Fruit fly (Drosophila melanogaster) whole organism, embryonic: Measurements from ENCODE around the gene CG17118.
A peak's percentile ranks its signal among the peaks of the same experiment; 100 is the strongest.

ENCODE experiments used
- Antp ChIP-seq: fragments of 200-800 bp; sonication (Bioruptor generic); optimal IDR thresholded peaks from 3 replicates; lab custom pipeline; 2016; ENCODE audit warnings: missing biosample characterization, missing genetic modification characterization
- Atf-2 ChIP-seq: fragments of 200-800 bp; sonication (Bioruptor generic); optimal IDR thresholded peaks from 2 replicates; lab custom pipeline; 2016; ENCODE audit warnings: missing biosample characterization, missing genetic modification characterization
- Bgb ChIP-seq: fragments of 200-800 bp; sonication (Bioruptor generic); IDR thresholded peaks from 2 replicates; pipeline ENCODE4 v1.3.6; 2022; ENCODE audit warnings: missing biosample characterization, missing genetic modification characterization; ENCODE audit not compliant: partially characterized antibody
- CG10654 ChIP-seq: fragments of 200-800 bp; sonication (Bioruptor generic); optimal IDR thresholded peaks from 2 replicates; lab custom pipeline; 2016; ENCODE audit warnings: missing biosample characterization, missing genetic modification characterization
- CG11093 ChIP-seq: fragments of 200-800 bp; sonication (Bioruptor generic); IDR thresholded peaks from 3 replicates; pipeline ENCODE4 v1.3.6; 2022; ENCODE audit warnings: missing biosample characterization, missing genetic modification characterization
- CG11247 ChIP-seq: fragments of 200-800 bp; sonication (Bioruptor generic); IDR thresholded peaks from 2 replicates; pipeline ENCODE4 v1.3.6; 2022; ENCODE audit warnings: missing biosample characterization, missing genetic modification characterization
- CG12942 ChIP-seq: fragments of 200-800 bp; sonication (Bioruptor generic); optimal IDR thresholded peaks from 3 replicates; lab custom pipeline; 2016; ENCODE audit warnings: missing biosample characterization, missing genetic modification characterization
- CG13775 ChIP-seq: fragments of 200-800 bp; sonication (Bioruptor generic); optimal IDR thresholded peaks from 3 replicates; lab custom pipeline; 2017; ENCODE audit warnings: missing biosample characterization, mild to moderate bottlenecking, missing genetic modification characterization
- CG14667 ChIP-seq: fragments of 200-800 bp; sonication (Bioruptor generic); IDR thresholded peaks from 2 replicates; pipeline ENCODE4 v1.3.6; 2022; ENCODE audit warnings: missing biosample characterization, missing genetic modification characterization
- CG15601 ChIP-seq: fragments of 200-800 bp; sonication (Bioruptor generic); optimal IDR thresholded peaks from 3 replicates; lab custom pipeline; 2019; ENCODE audit warnings: missing biosample characterization, mild to moderate bottlenecking, missing genetic modification characterization, moderate library complexity
- CG32767 ChIP-seq: fragments of 200-800 bp; sonication (Bioruptor generic); IDR thresholded peaks from 2 replicates; pipeline ENCODE4 v1.3.6; 2022; ENCODE audit warnings: missing biosample characterization, missing genetic modification characterization
- CG34224 ChIP-seq: fragments of 200-800 bp; sonication (Bioruptor generic); IDR thresholded peaks from 3 replicates; pipeline ENCODE4 v1.3.6; 2022; ENCODE audit warnings: missing biosample characterization, missing genetic modification characterization; ENCODE audit not compliant: partially characterized antibody
- CG42726 ChIP-seq: fragments of 200-800 bp; sonication (Bioruptor generic); IDR thresholded peaks from 2 replicates; pipeline ENCODE4 v1.3.6; 2022; ENCODE audit warnings: missing biosample characterization, missing genetic modification characterization; ENCODE audit not compliant: partially characterized antibody
- CG4854 ChIP-seq: fragments of 200-800 bp; sonication (Bioruptor generic); optimal IDR thresholded peaks from 2 replicates; lab custom pipeline; 2016; ENCODE audit warnings: missing biosample characterization, missing genetic modification characterization, inconsistent platforms
- CG7928 ChIP-seq: fragments of 200-800 bp; sonication (Bioruptor generic); optimal IDR thresholded peaks from 2 replicates; lab custom pipeline; 2017; ENCODE audit warnings: missing biosample characterization, mild to moderate bottlenecking, missing genetic modification characterization
- CHES-1-like ChIP-seq: fragments of 200-800 bp; sonication (Bioruptor generic); optimal IDR thresholded peaks from 2 replicates; lab custom pipeline; 2016; ENCODE audit warnings: missing biosample characterization, missing genetic modification characterization
- Camta ChIP-seq: fragments of 200-800 bp; sonication (Bioruptor generic); optimal IDR thresholded peaks from 2 replicates; lab custom pipeline; 2016; ENCODE audit warnings: missing biosample characterization, missing genetic modification characterization
- CoRest ChIP-seq: fragments of 200-800 bp; sonication (Bioruptor generic); optimal IDR thresholded peaks from 3 replicates; lab custom pipeline; 2018; ENCODE audit warnings: missing biosample characterization, mild to moderate bottlenecking, missing genetic modification characterization, moderate library complexity
- Dek ChIP-seq: fragments of 200-800 bp; sonication (Bioruptor generic); optimal IDR thresholded peaks from 3 replicates; lab custom pipeline; 2019; ENCODE audit warnings: missing biosample characterization, mild to moderate bottlenecking, missing genetic modification characterization, moderate library complexity
- Dip3 ChIP-seq: fragments of 200-800 bp; sonication (Bioruptor generic); optimal IDR thresholded peaks from 3 replicates; lab custom pipeline; 2016; ENCODE audit warnings: missing biosample characterization, missing genetic modification characterization
- Dp ChIP-seq: fragments of 200-800 bp; sonication (Bioruptor generic); optimal IDR thresholded peaks from 2 replicates; lab custom pipeline; 2018; ENCODE audit warnings: missing biosample characterization, mild to moderate bottlenecking, missing genetic modification characterization, moderate library complexity
- Fer2 ChIP-seq: fragments of 200-800 bp; sonication (Bioruptor generic); optimal IDR thresholded peaks from 2 replicates; lab custom pipeline; 2018; ENCODE audit warnings: missing biosample characterization, mild to moderate bottlenecking, missing genetic modification characterization, moderate library complexity
- H2.0 ChIP-seq: fragments of 200-800 bp; sonication (Bioruptor generic); IDR thresholded peaks from 2 replicates; pipeline ENCODE4 v1.3.6; 2022; ENCODE audit warnings: missing biosample characterization, missing genetic modification characterization
- Lpt ChIP-seq: fragments of >200 bp; optimal IDR thresholded peaks from 2 replicates; lab custom pipeline; 2018; ENCODE audit warnings: missing biosample characterization, missing genetic modification characterization
- MBD-R2 ChIP-seq: fragments of 200-800 bp; sonication (Bioruptor generic); IDR thresholded peaks from 2 replicates; pipeline ENCODE4 v1.3.6; 2022; ENCODE audit warnings: missing biosample characterization, missing genetic modification characterization
- Myb ChIP-seq: fragments of 200-800 bp; sonication (Bioruptor generic); optimal IDR thresholded peaks from 2 replicates; lab custom pipeline; 2016; ENCODE audit warnings: missing biosample characterization, missing genetic modification characterization
- Nf-YB ChIP-seq: fragments of 200-800 bp; sonication (Bioruptor generic); optimal IDR thresholded peaks from 3 replicates; lab custom pipeline; 2019; ENCODE audit warnings: missing biosample characterization, mild to moderate bottlenecking, missing genetic modification characterization, moderate library complexity
- NfI ChIP-seq: fragments of 200-800 bp; sonication (Bioruptor generic); optimal IDR thresholded peaks from 3 replicates; lab custom pipeline; 2018; ENCODE audit warnings: missing biosample characterization, mild to moderate bottlenecking, missing genetic modification characterization, moderate library complexity
- Oli ChIP-seq: fragments of 200-800 bp; sonication (Bioruptor generic); optimal IDR thresholded peaks from 2 replicates; lab custom pipeline; 2018; ENCODE audit warnings: missing biosample characterization, mild to moderate bottlenecking, missing genetic modification characterization, moderate library complexity
- Scr ChIP-seq: fragments of 200-800 bp; sonication (Bioruptor generic); IDR thresholded peaks from 2 replicates; pipeline ENCODE4 v1.3.6; 2022; ENCODE audit warnings: missing biosample characterization, missing genetic modification characterization; ENCODE audit not compliant: partially characterized antibody
- Sry-δ ChIP-seq: fragments of 200-800 bp; sonication (Bioruptor generic); optimal IDR thresholded peaks from 2 replicates; lab custom pipeline; 2016; ENCODE audit warnings: missing biosample characterization, missing genetic modification characterization
- bab2 ChIP-seq: fragments of 200-800 bp; sonication (Bioruptor generic); optimal IDR thresholded peaks from 2 replicates; lab custom pipeline; 2016; ENCODE audit warnings: missing biosample characterization, missing genetic modification characterization
- chn ChIP-seq: fragments of 200-800 bp; sonication (Bioruptor generic); optimal IDR thresholded peaks from 2 replicates; lab custom pipeline; 2016; ENCODE audit warnings: missing biosample characterization, missing genetic modification characterization
- crp ChIP-seq, 2 experiments: fragments of 200-800 bp; sonication (Bioruptor generic); optimal IDR thresholded peaks; 2 replicates in 1 of 2; 3 replicates in 1 of 2; lab custom pipeline; 2017; ENCODE audit warnings: missing biosample characterization in 2 of 2, missing genetic modification characterization in 2 of 2, mild to moderate bottlenecking in 1 of 2, moderate library complexity in 1 of 2
- dpn ChIP-seq, 2 experiments: fragments of 200-800 bp; sonication (Bioruptor generic); optimal IDR thresholded peaks; 3 replicates each; lab custom pipeline; 2016; ENCODE audit warnings: missing biosample characterization in 2 of 2, missing genetic modification characterization in 2 of 2
- ems ChIP-seq: fragments of 200-800 bp; sonication (Bioruptor generic); optimal IDR thresholded peaks from 3 replicates; lab custom pipeline; 2016; ENCODE audit warnings: missing biosample characterization, missing genetic modification characterization
- h ChIP-seq: fragments of >200 bp; optimal IDR thresholded peaks from 2 replicates; lab custom pipeline; 2017
- hb ChIP-seq: fragments of 200-800 bp; sonication (Bioruptor generic); IDR thresholded peaks from 3 replicates; pipeline ENCODE4 v1.3.6; 2022; ENCODE audit warnings: missing biosample characterization, missing genetic modification characterization; ENCODE audit not compliant: partially characterized antibody
- hkb ChIP-seq, 2 experiments: fragments of 200-800 bp in 1 of 2; fragments of >200 bp in 1 of 2; sonication (Bioruptor generic) in 1 of 2; IDR thresholded peaks in 1 of 2; optimal IDR thresholded peaks in 1 of 2; 2 replicates each; pipeline versions ENCODE4 v1.3.6 to Lab custom; 2017 to 2022; ENCODE audit warnings: missing biosample characterization in 1 of 2, missing genetic modification characterization in 1 of 2
- kay ChIP-seq: fragments of 200-800 bp; sonication (Bioruptor generic); optimal IDR thresholded peaks from 2 replicates; lab custom pipeline; 2016; ENCODE audit warnings: missing biosample characterization, missing genetic modification characterization
- klu ChIP-seq: fragments of 200-800 bp; sonication (Bioruptor generic); IDR thresholded peaks from 2 replicates; pipeline ENCODE4 v1.3.6; 2022; ENCODE audit warnings: missing biosample characterization, missing genetic modification characterization
- nmo ChIP-seq: fragments of 200-800 bp; sonication (Bioruptor generic); optimal IDR thresholded peaks from 2 replicates; lab custom pipeline; 2018; ENCODE audit warnings: missing biosample characterization, mild to moderate bottlenecking, missing genetic modification characterization, moderate library complexity
- peb ChIP-seq: fragments of 200-800 bp; sonication (Bioruptor generic); IDR thresholded peaks from 2 replicates; pipeline ENCODE4 v1.3.6; 2022; ENCODE audit warnings: missing biosample characterization, missing genetic modification characterization
- row ChIP-seq: fragments of 200-800 bp; sonication (Bioruptor generic); IDR thresholded peaks from 3 replicates; pipeline ENCODE4 v1.3.6; 2022; ENCODE audit warnings: missing biosample characterization, missing genetic modification characterization
- slp2 ChIP-seq: fragments of 200-800 bp; sonication (Bioruptor generic); optimal IDR thresholded peaks from 2 replicates; lab custom pipeline; 2016; ENCODE audit warnings: missing biosample characterization, missing genetic modification characterization
- so ChIP-seq: fragments of 200-800 bp; sonication (Bioruptor generic); IDR thresholded peaks from 3 replicates; pipeline ENCODE4 v1.3.6; 2022; ENCODE audit warnings: missing biosample characterization, missing genetic modification characterization
- tin ChIP-seq: fragments of 200-800 bp; sonication (Bioruptor generic); optimal IDR thresholded peaks from 3 replicates; lab custom pipeline; 2016; ENCODE audit warnings: missing biosample characterization, missing genetic modification characterization
- tll ChIP-seq, 2 experiments: fragments of 200-800 bp in 1 of 2; fragments of >200 bp in 1 of 2; sonication (Bioruptor generic) in 1 of 2; optimal IDR thresholded peaks; 2 replicates each; lab custom pipeline; 2017 to 2019; ENCODE audit warnings: missing biosample characterization in 2 of 2, missing genetic modification characterization in 2 of 2, mild to moderate bottlenecking in 1 of 2, moderate library complexity in 1 of 2
- tna ChIP-seq: fragments of 200-800 bp; sonication (Bioruptor generic); IDR thresholded peaks from 2 replicates; pipeline ENCODE4 v1.3.6; 2022; ENCODE audit warnings: missing biosample characterization, missing genetic modification characterization; ENCODE audit not compliant: partially characterized antibody

The CG17118 gene

DNA sequence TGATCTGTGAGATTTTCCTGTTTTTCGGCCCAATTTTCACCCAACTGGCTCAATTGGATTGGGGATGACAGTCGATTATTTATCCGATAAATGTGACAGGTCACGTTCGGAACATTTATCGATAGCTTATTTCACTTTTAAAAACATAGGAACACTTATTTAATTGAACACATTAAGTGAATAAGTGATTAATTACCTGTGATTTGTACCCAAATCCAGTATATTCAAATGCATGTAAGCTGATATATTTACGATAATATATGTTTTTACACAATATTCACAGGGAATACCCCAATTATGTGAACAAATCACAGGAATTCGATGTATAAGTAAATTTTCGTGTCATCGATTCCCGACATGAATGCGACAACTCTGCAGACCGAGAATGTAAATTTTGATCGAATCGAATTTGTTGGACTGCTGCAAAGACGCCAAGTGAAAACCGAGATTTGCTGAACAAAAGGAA, 2.3 kb downstream of the CG17118 start, which contains the start of the genes EMC3 and Dpy-30L1 (continued):
- no peak for TF ChIP-seq CG7928
- TF ChIP-seq Fer2 = peak; percentile 2
- peak; percentile 12; the same call in 1 of the 2 replicates for TF ChIP-seq klu
- TF ChIP-seq CHES-1-like = peak; percentile 33
- TF ChIP-seq H2.0 (GFP tag; lab: Robert Waterston, UW) = peak; percentile 48
- TF ChIP-seq NfI (GFP tag; lab: Kevin White, UChicago) = peak; percentile 33
- 0 out of 2 replicates have a peak, but pooled peaks have one; percentile 25 for TF ChIP-seq CG32767 (GFP tag; lab: Robert Waterston, UW)
- peak; percentile 49 for TF ChIP-seq CG4854 (GFP tag; lab: Kevin White, UChicago)
- TF ChIP-seq Dip3 (GFP tag; lab: Kevin White, UChicago) = peak; percentile 45
- TF ChIP-seq CG11247 (GFP tag; lab: Robert Waterston, UW) = 0 out of 2 replicates have a peak, but pooled peaks have one; percentile 16
- peak; percentile 21 for TF ChIP-seq chn (GFP tag; lab: Kevin White, UChicago)
- 0 out of 2 replicates have a peak, but pooled peaks have one; percentile 29 for TF ChIP-seq CG14667 (GFP tag; lab: Robert Waterston, UW)
- TF ChIP-seq h (lab: Kevin White, UChicago) = no peak
- peak; percentile 37 for TF ChIP-seq CG10654 (GFP tag; lab: Kevin White, UChicago)
- TF ChIP-seq slp2 (GFP tag; lab: Kevin White, UChicago) = no peak
- peak; percentile 32 for TF ChIP-seq CG12942 (GFP tag; lab: Kevin White, UChicago)
- TF ChIP-seq peb = no peak
- no peak for TF ChIP-seq CG42726 (GFP tag; lab: Robert Waterston, UW)
- TF ChIP-seq crp (GFP tag; optimal IDR thresholded peaks at IDR 0.05; lab: Kevin White, UChicago) = peak in 1 of 2 experiments; percentile 30
- TF ChIP-seq row (GFP tag; lab: Robert Waterston, UW) = peak; percentile 90
- TF ChIP-seq MBD-R2 (GFP tag; lab: Robert Waterston, UW) = peak; percentile 89
- peak; percentile 74 for TF ChIP-seq CoRest (tag; lab: Kevin White, UChicago)
- peak; percentile 79 for TF ChIP-seq CG15601 (tag; lab: Kevin White, UChicago)
- peak; percentile 46 for TF ChIP-seq Dp (GFP tag; lab: Kevin White, UChicago)
- TF ChIP-seq bab2 (GFP tag; lab: Kevin White, UChicago) = peak; percentile 40
- TF ChIP-seq dpn (GFP tag; optimal IDR thresholded peaks at IDR 0.05; lab: Kevin White, UChicago) = peak; percentile 50 to 63
- TF ChIP-seq tin (GFP tag; lab: Kevin White, UChicago) = peak; percentile 21
- peak; percentile 74 for TF ChIP-seq nmo (GFP tag; lab: Kevin White, UChicago)
- TF ChIP-seq Myb = peak; percentile 46
- peak; percentile 57 for TF ChIP-seq Antp
- TF ChIP-seq Camta = peak; percentile 13
- peak; percentile 30 for TF ChIP-seq kay (GFP tag; lab: Kevin White, UChicago)
- TF ChIP-seq CG34224 (GFP tag; lab: Robert Waterston, UW) = peak; percentile 81
- peak; percentile 73; the same call in 2 of the 3 replicates for TF ChIP-seq hb (GFP tag; lab: Robert Waterston, UW)
- TF ChIP-seq so (GFP tag; lab: Robert Waterston, UW) = peak; percentile 48; the same call in 1 of the 3 replicates
- TF ChIP-seq tll (GFP tag; optimal IDR thresholded peaks at IDR 0.05; lab: Kevin White, UChicago) = peak in 1 of 2 experiments; percentile 38
- TF ChIP-seq Atf-2 = peak; percentile 24
- TF ChIP-seq tna (GFP tag; lab: Robert Waterston, UW) = peak; percentile 70
- TF ChIP-seq ems = peak; percentile 25
- peak; percentile 25 for TF ChIP-seq Nf-YB (GFP tag; lab: Kevin White, UChicago)
- peak; percentile 87 for TF ChIP-seq Sry-δ (GFP tag; lab: Kevin White, UChicago)
- peak; percentile 92 for TF ChIP-seq Scr (GFP tag; lab: Robert Waterston, UW)
- TF ChIP-seq CG13775 (GFP tag; lab: Kevin White, UChicago) = peak; percentile 70
- TF ChIP-seq Bgb = peak; percentile 75
- TF ChIP-seq CG11093 (GFP tag; lab: Robert Waterston, UW) = no peak
- TF ChIP-seq Lpt (GFP tag; lab: Kevin White, UChicago) = no peak
- peak; percentile 16 for TF ChIP-seq Dek (tag; lab: Kevin White, UChicago)
- no peak for TF ChIP-seq hkb (optimal IDR thresholded peaks at IDR 0.05; lab: Kevin White, UChicago)
- TF ChIP-seq hkb (GFP tag; IDR thresholded peaks at IDR 0.05; lab: Robert Waterston, UW) = peak; percentile 57
- peak; percentile 28 for TF ChIP-seq Oli (tag; lab: Kevin White, UChicago)
